Worm (Caenorhabditis elegans): ENCODE measurements around the gene srx-6.

The srx-6 gene

DNA sequence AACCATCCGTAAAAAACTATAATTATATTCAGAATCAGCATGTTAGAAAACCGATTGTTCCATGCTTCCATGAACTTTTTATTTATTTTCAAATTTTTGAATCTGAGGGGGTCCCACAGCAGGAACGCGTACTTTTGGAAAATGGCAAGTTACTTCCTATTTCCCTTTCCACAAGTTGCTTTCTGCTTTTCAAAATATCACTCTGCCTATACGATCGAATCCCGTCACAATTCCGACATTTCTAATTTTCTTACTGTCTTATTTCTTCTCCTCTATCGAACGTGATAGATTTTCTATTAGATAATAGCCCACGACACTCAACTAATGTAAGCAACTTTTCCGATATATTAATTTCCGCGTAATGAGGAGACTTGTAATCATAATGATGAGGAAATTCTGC lies 37.6 kb downstream of the srx-6 start, which contains the start of gene C13A2.5:
Gene C13A2.5 (plus strand): TSS at position 301 of the 400 bp plus-strand sequence.
- TF ChIP-seq aptf-2 (GFP tag; conservative IDR thresholded peaks at IDR 0.05), result no peak
- no peak for TF ChIP-seq B0261.1 (tag; optimal IDR thresholded peaks at IDR 0.05)
- no peak for TF ChIP-seq ceh-91 (GFP tag; IDR thresholded peaks at IDR 0.05)

- no peak for TF ChIP-seq F33H1.4 (GFP tag; IDR thresholded peaks at IDR 0.05)
- TF ChIP-seq hsf-1 (GFP tag; IDR thresholded peaks at IDR 0.05), result no peak
Observed at ce11 chrV:7274992-7275391, 38.1 kb downstream of the srx-6 start, which contains the start of gene C13A2.10. TSS of gene C13A2.10 (minus strand) at chrV:7275092.

- no peak for TF ChIP-seq hmg-20 (GFP tag; IDR thresholded peaks at IDR 0.05)
- no peak for TF ChIP-seq Y67H2A.10 (GFP tag; conservative IDR thresholded peaks at IDR 0.05)
- no peak for TF ChIP-seq attf-6 (GFP tag; IDR thresholded peaks at IDR 0.05)
- TF ChIP-seq ztf-28 (GFP tag; IDR thresholded peaks at IDR 0.05), result no peak
- TF ChIP-seq athp-1 (tag; optimal IDR thresholded peaks at IDR 0.05), result no peak
- TF ChIP-seq pha-4 (tag; optimal IDR thresholded peaks at IDR 0.05), result no peak
- TF ChIP-seq F37B4.10 (GFP tag; IDR thresholded peaks at IDR 0.05), result no peak
- no peak for TF ChIP-seq nhr-80 (tag; optimal IDR thresholded peaks at IDR 0.05)
- TF ChIP-seq let-607 (tag; optimal IDR thresholded peaks at IDR 0.05), result no peak
- no peak for TF ChIP-seq ccch-3 (GFP tag; optimal IDR thresholded peaks at IDR 0.05)
- TF ChIP-seq snpc-4 (GFP tag; optimal IDR thresholded peaks at IDR 0.05), result no peak
- no peak for TF ChIP-seq snpc-4 (tag; optimal IDR thresholded peaks at IDR 0.05)
- no peak for TF ChIP-seq dpff-1 (tag; optimal IDR thresholded peaks at IDR 0.05)
- no peak for TF ChIP-seq pbrm-1 (GFP tag; IDR thresholded peaks at IDR 0.05)
Observed at ce11 chrV:7269399-7269798, 43.7 kb downstream of the srx-6 start, which contains the start of gene C13A2.6. TSS of gene C13A2.6 (plus strand) at chrV:7269699.

DNA sequence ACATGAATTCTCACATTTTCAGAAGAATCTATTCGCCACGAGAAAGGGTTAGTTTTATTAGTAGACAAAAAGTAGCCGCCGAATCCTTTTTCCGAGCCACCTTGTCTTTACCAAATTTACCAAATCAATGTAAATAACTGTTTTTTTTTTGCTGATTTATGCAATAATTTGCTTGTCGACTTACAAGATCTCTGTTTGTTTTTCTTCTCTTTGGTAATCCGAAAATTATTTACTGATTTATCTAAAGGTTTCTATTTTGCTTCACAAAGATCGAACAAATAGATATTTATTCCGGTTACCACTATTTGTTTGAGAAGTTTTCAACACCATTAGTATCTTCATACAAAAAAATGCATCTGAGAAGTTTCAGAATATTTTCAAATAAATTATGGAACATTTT lies 47.1 kb downstream of the srx-6 start, which contains the start of gene C13A2.7:
Gene C13A2.7 (plus strand): TSS at position 301 of the 400 bp plus-strand sequence.
- TF ChIP-seq lin-35 (GFP tag; optimal IDR thresholded peaks at IDR 0.05), result no peak
- no peak for TF ChIP-seq Y53G8AR.9 (GFP tag; conservative IDR thresholded peaks at IDR 0.05)
- TF ChIP-seq lsy-27 (tag; optimal IDR thresholded peaks at IDR 0.05; ENCODE audit: borderline replicate concordance, insufficient read depth), result no peak
- TF ChIP-seq ztf-26 (tag; optimal IDR thresholded peaks at IDR 0.05), result no peak
- TF ChIP-seq F55B11.4 (tag; optimal IDR thresholded peaks at IDR 0.05; ENCODE audit: borderline replicate concordance, insufficient read depth), result no peak
- TF ChIP-seq tlf-1 (GFP tag; optimal IDR thresholded peaks at IDR 0.05), result no peak
- TF ChIP-seq egl-44 (GFP tag; IDR thresholded peaks at IDR 0.05), result no peak
- no peak for TF ChIP-seq lin-40 (tag; optimal IDR thresholded peaks at IDR 0.05)
- TF ChIP-seq ztf-18 (tag; optimal IDR thresholded peaks at IDR 0.05), result no peak
- no peak for TF ChIP-seq D2030.7 (GFP tag; IDR thresholded peaks at IDR 0.05)

DNA sequence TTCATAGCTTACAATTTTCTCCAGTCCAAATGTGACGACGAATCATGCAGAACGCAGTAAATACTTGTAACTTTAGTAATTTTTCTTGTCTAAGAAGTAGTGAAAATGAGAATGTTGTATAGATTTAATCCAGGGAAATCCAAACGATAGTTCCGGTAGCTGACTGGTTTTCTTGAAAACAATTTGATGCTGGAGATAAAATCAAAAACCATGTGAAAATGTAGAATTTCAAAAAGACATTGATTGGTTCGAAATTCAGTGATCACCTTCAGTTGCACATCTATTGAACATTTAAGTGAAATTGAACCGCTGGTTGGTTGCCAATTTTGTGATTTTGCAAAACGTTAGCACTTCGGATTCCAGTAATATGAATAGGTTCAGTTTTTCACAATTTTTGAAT lies 49.1 kb downstream of the srx-6 start, which contains the start of gene C13A2.9:
Gene C13A2.9 (minus strand): TSS at position 101 of the 400 bp plus-strand sequence.
- TF ChIP-seq F49E8.2 (tag; optimal IDR thresholded peaks at IDR 0.05; ENCODE audit: insufficient read depth) (no peak), mcd-1 (GFP tag; IDR thresholded peaks at IDR 0.05) (no peak), B0261.1 (tag; optimal IDR thresholded peaks at IDR 0.05) (no peak), F22D6.2 (tag; optimal IDR thresholded peaks at IDR 0.05) (no peak), lin-54 (GFP tag; optimal IDR thresholded peaks at IDR 0.05) (no peak)

Data from whole organism, young adult.